Worm (Caenorhabditis elegans) whole organism, late embryonic: Measurements from ENCODE around the gene tbc-16.

Experiments used
- F13H6.1 ChIP-seq: sonication (generic microtip); optimal IDR thresholded peaks from 2 replicates; lab custom pipeline; 2016; ENCODE audit warnings: missing genetic modification characterization, missing compliant biosample characterization
- Y22D7AL.16 ChIP-seq: sonication (generic microtip); optimal IDR thresholded peaks from 2 replicates; lab custom pipeline; 2016; ENCODE audit warnings: missing genetic modification characterization, missing compliant biosample characterization
- ahr-1 ChIP-seq: sonication (generic microtip); optimal IDR thresholded peaks from 2 replicates; lab custom pipeline; 2016; ENCODE audit warnings: missing genetic modification characterization, missing compliant biosample characterization
- ama-1 ChIP-seq: fragments of 150-350 bp; optimal IDR thresholded peaks from 2 replicates; lab custom pipeline; 2014
- ceh-14 ChIP-seq: sonication (generic microtip); optimal IDR thresholded peaks from 2 replicates; lab custom pipeline; 2016; ENCODE audit warnings: missing genotype, missing genetic modification characterization, missing compliant biosample characterization
- ceh-2 ChIP-seq: sonication (generic microtip); optimal IDR thresholded peaks from 2 replicates; lab custom pipeline; 2016; ENCODE audit warnings: missing genotype, missing genetic modification characterization, missing compliant biosample characterization
- ceh-22 ChIP-seq: sonication (generic microtip); optimal IDR thresholded peaks from 2 replicates; lab custom pipeline; 2017; ENCODE audit warnings: missing biosample characterization, missing genetic modification characterization
- ceh-24 ChIP-seq: sonication (generic microtip); optimal IDR thresholded peaks from 2 replicates; lab custom pipeline; 2016; ENCODE audit warnings: mild to moderate bottlenecking, missing genetic modification characterization, missing compliant biosample characterization
- ceh-31 ChIP-seq: sonication (generic microtip); optimal IDR thresholded peaks from 2 replicates; lab custom pipeline; 2016; ENCODE audit warnings: missing genetic modification characterization, missing compliant biosample characterization
- ceh-34 ChIP-seq: sonication (generic microtip); optimal IDR thresholded peaks from 2 replicates; lab custom pipeline; 2016; ENCODE audit warnings: mild to moderate bottlenecking, missing genetic modification characterization, missing compliant biosample characterization
- ceh-48 ChIP-seq: sonication (generic microtip); optimal IDR thresholded peaks from 2 replicates; lab custom pipeline; 2016; ENCODE audit warnings: missing genetic modification characterization, inconsistent platforms, missing compliant biosample characterization
- ceh-6 ChIP-seq: fragments of 200-800 bp; sonication (Bioruptor generic); optimal IDR thresholded peaks from 2 replicates; lab custom pipeline; 2018; ENCODE audit warnings: mild to moderate bottlenecking, missing genetic modification characterization, missing compliant biosample characterization
- ceh-9 ChIP-seq: sonication (generic microtip); optimal IDR thresholded peaks from 2 replicates; lab custom pipeline; 2016; ENCODE audit warnings: mild to moderate bottlenecking, missing genetic modification characterization, inconsistent platforms, missing compliant biosample characterization
- che-1 ChIP-seq: sonication (generic microtip); optimal IDR thresholded peaks from 2 replicates; lab custom pipeline; 2016; ENCODE audit warnings: mild to moderate bottlenecking, missing genetic modification characterization, missing compliant biosample characterization
- dve-1 ChIP-seq: sonication (generic microtip); optimal IDR thresholded peaks from 2 replicates; lab custom pipeline; 2017; ENCODE audit warnings: antibody characterized with exemption, mild to moderate bottlenecking, missing genetic modification characterization, missing compliant biosample characterization
- eyg-1 ChIP-seq: sonication (generic microtip); optimal IDR thresholded peaks from 2 replicates; lab custom pipeline; 2016; ENCODE audit warnings: missing genotype, missing genetic modification characterization, missing compliant biosample characterization
- fax-1 ChIP-seq: sonication (generic microtip); optimal IDR thresholded peaks from 2 replicates; lab custom pipeline; 2016; ENCODE audit warnings: missing genotype, missing genetic modification characterization, missing compliant biosample characterization
- fkh-6 ChIP-seq: sonication (generic microtip); optimal IDR thresholded peaks from 2 replicates; lab custom pipeline; 2016; ENCODE audit warnings: missing genetic modification characterization, missing compliant biosample characterization
- gmeb-2 ChIP-seq: sonication (generic microtip); optimal IDR thresholded peaks from 2 replicates; lab custom pipeline; 2016; ENCODE audit warnings: missing genetic modification characterization, inconsistent platforms, missing compliant biosample characterization
- hlh-13 ChIP-seq: fragments of 200-800 bp; sonication (Bioruptor generic); optimal IDR thresholded peaks from 2 replicates; lab custom pipeline; 2018; ENCODE audit warnings: mild to moderate bottlenecking, missing genetic modification characterization, missing compliant biosample characterization
- hlh-30 ChIP-seq: sonication (generic microtip); optimal IDR thresholded peaks from 2 replicates; lab custom pipeline; 2017; ENCODE audit warnings: antibody characterized with exemption, missing genetic modification characterization, missing compliant biosample characterization; ENCODE audit not compliant: insufficient read depth
- madf-2 ChIP-seq: sonication (generic microtip); optimal IDR thresholded peaks from 2 replicates; lab custom pipeline; 2017; ENCODE audit warnings: missing genetic modification characterization, missing compliant biosample characterization
- nfya-1 ChIP-seq: sonication (generic microtip); optimal IDR thresholded peaks from 2 replicates; lab custom pipeline; 2017; ENCODE audit warnings: missing genetic modification characterization, mild to moderate bottlenecking, missing compliant biosample characterization, antibody characterized with exemption, moderate library complexity
- nhr-232 ChIP-seq: sonication (generic microtip); optimal IDR thresholded peaks from 2 replicates; lab custom pipeline; 2016; ENCODE audit warnings: missing genetic modification characterization, missing compliant biosample characterization
- npax-4 ChIP-seq: sonication (generic microtip); optimal IDR thresholded peaks from 2 replicates; lab custom pipeline; 2016; ENCODE audit warnings: missing genetic modification characterization, missing compliant biosample characterization
- pat-9 ChIP-seq: fragments of 200-800 bp; sonication (Bioruptor generic); optimal IDR thresholded peaks from 2 replicates; lab custom pipeline; 2018; ENCODE audit warnings: mild to moderate bottlenecking, missing genetic modification characterization, moderate library complexity, missing compliant biosample characterization
- pax-1 ChIP-seq: fragments of 150-350 bp; optimal IDR thresholded peaks from 2 replicates; lab custom pipeline; 2014; ENCODE audit warnings: missing biosample characterization, missing genetic modification characterization
- pha-2 ChIP-seq: sonication (generic microtip); optimal IDR thresholded peaks from 2 replicates; lab custom pipeline; 2017; ENCODE audit warnings: mild to moderate bottlenecking, missing genetic modification characterization, missing compliant biosample characterization
- pha-4 ChIP-seq: fragments of 150-350 bp; optimal IDR thresholded peaks from 2 replicates; lab custom pipeline; 2018; ENCODE audit warnings: missing biosample characterization, missing genetic modification reagents, missing genetic modification characterization
- pqm-1 ChIP-seq: sonication (generic microtip); optimal IDR thresholded peaks from 2 replicates; lab custom pipeline; 2016; ENCODE audit warnings: missing genetic modification characterization, missing compliant biosample characterization
- ref-2 ChIP-seq: sonication (generic microtip); optimal IDR thresholded peaks from 2 replicates; lab custom pipeline; 2016; ENCODE audit warnings: missing genetic modification characterization, missing compliant biosample characterization
- sox-2 ChIP-seq: fragments of 200-800 bp; sonication (Bioruptor generic); IDR thresholded peaks from 2 replicates; pipeline ENCODE4 v1.3.6; 2022; ENCODE audit warnings: missing genetic modification reagents, missing genetic modification characterization, missing compliant biosample characterization
- sox-4 ChIP-seq: sonication (generic microtip); optimal IDR thresholded peaks from 2 replicates; lab custom pipeline; 2017; ENCODE audit warnings: mild to moderate bottlenecking, missing genetic modification characterization, inconsistent platforms, missing compliant biosample characterization
- syd-9 ChIP-seq: sonication (generic microtip); optimal IDR thresholded peaks from 2 replicates; lab custom pipeline; 2016; ENCODE audit warnings: mild to moderate bottlenecking, missing genetic modification characterization, moderate library complexity, missing compliant biosample characterization
- tbx-7 ChIP-seq: sonication (generic microtip); optimal IDR thresholded peaks from 2 replicates; lab custom pipeline; 2016; ENCODE audit warnings: missing genotype, missing genetic modification characterization, missing compliant biosample characterization
- unc-42 ChIP-seq: sonication (generic microtip); optimal IDR thresholded peaks from 2 replicates; lab custom pipeline; 2016; ENCODE audit warnings: missing genotype, missing genetic modification characterization, missing compliant biosample characterization

tbc-16 gene

ce11 chrX:5875567-5875966 lies 21.6 kb upstream of the tbc-16 start, which contains the start of gene F49E10.4:
F49E10.4 (plus strand) TSS chrX:5875867.
- TF ChIP-seq ceh-6 (GFP tag; lab: Kevin White, UChicago) (no peak), F13H6.1 (tag; lab: Kevin White, UChicago) (no peak), gmeb-2 (tag; lab: Kevin White, UChicago) (no peak), hlh-30 (tag; lab: Kevin White, UChicago) (no peak), nfya-1 (tag; lab: Kevin White, UChicago) (no peak), ceh-24 (tag; lab: Kevin White, UChicago) (no peak), madf-2 (tag; lab: Kevin White, UChicago) (no peak), ceh-34 (tag; lab: Kevin White, UChicago) (no peak)

- peak; percentile 4 for TF ChIP-seq unc-42
- TF ChIP-seq syd-9 (tag; lab: Kevin White, UChicago): no peak
- TF ChIP-seq npax-4 (tag; lab: Kevin White, UChicago): no peak
- no peak for TF ChIP-seq pqm-1 (tag; lab: Kevin White, UChicago)
- no peak for TF ChIP-seq sox-4
- no peak for TF ChIP-seq nhr-232
- no peak for TF ChIP-seq pha-4 (tag; lab: Kevin White, UChicago)
- TF ChIP-seq, all 69 proteins: peak for 1
Measured at ce11 chrX:5877039-5877438, 20.1 kb upstream of the tbc-16 start.

ce11 chrX:5885565-5885964 lies 11.6 kb upstream of the tbc-16 start, which contains the start of gene flp-7:
flp-7 (plus strand) TSS chrX:5885865.
- TF ChIP-seq che-1 (tag; lab: Kevin White, UChicago): no peak

ce11 chrX:5890080-5890479 lies 7.1 kb upstream of the tbc-16 start, which contains the start of gene F49E10.2:
F49E10.2 (plus strand) TSS chrX:5890380.
- TF ChIP-seq dve-1 (tag; lab: Kevin White, UChicago): no peak
- TF ChIP-seq ahr-1 (tag; lab: Kevin White, UChicago): no peak
- TF ChIP-seq tbx-7 (tag; lab: Kevin White, UChicago): no peak
- TF ChIP-seq sox-2 (GFP tag; lab: Robert Waterston, UW): no peak
- TF ChIP-seq syd-9 (tag; lab: Kevin White, UChicago): no peak
- TF ChIP-seq ceh-14 (tag; lab: Kevin White, UChicago): no peak
- no peak for TF ChIP-seq ceh-9 (tag; lab: Kevin White, UChicago)
- no peak for TF ChIP-seq pat-9 (tag; lab: Kevin White, UChicago)
- TF ChIP-seq npax-4 (tag; lab: Kevin White, UChicago): no peak
- no peak for TF ChIP-seq hlh-13
- no peak for TF ChIP-seq ceh-2 (tag; lab: Kevin White, UChicago)

- TF ChIP-seq ceh-48 (peak; percentile 29), ceh-31 (peak; percentile 34), unc-42 (peak; percentile 87), tbx-7 (tag; lab: Kevin White, UChicago) (no peak), ceh-14 (tag; lab: Kevin White, UChicago) (peak; percentile 52)
- TF ChIP-seq, all 69 proteins: peak for 4
Measured at ce11 chrX:5896001-5896400, 1.1 kb upstream of the tbc-16 start.

ce11 chrX:5901499-5901898 lies 4.4 kb downstream of the tbc-16 start:
- TF ChIP-seq ceh-34 (tag; lab: Kevin White, UChicago): no peak
- TF ChIP-seq ceh-31: no peak
- TF ChIP-seq ama-1 (lab: Kevin White, UChicago): no peak
- no peak for TF ChIP-seq Y22D7AL.16 (tag; lab: Kevin White, UChicago)
- TF ChIP-seq ref-2: no peak
- no peak for TF ChIP-seq fkh-6
- no peak for TF ChIP-seq ceh-14 (tag; lab: Kevin White, UChicago)
- no peak for TF ChIP-seq fax-1
- TF ChIP-seq ceh-22 (tag; lab: Kevin White, UChicago): no peak
- no peak for TF ChIP-seq pax-1 (tag; lab: Kevin White, UChicago)
- no peak for TF ChIP-seq pha-2
- no peak for TF ChIP-seq sox-2 (GFP tag; lab: Robert Waterston, UW)
- TF ChIP-seq pat-9 (tag; lab: Kevin White, UChicago): no peak
- TF ChIP-seq tbx-7 (tag; lab: Kevin White, UChicago): no peak
- no peak for TF ChIP-seq eyg-1 (tag; lab: Kevin White, UChicago)
- TF ChIP-seq, all 69 proteins: peak for 0
